Worm (Caenorhabditis elegans) whole organism, young adult: ENCODE measurements around the gene nspc-10.

Experiments
- B0336.3 ChIP-seq: fragments of 200-800 bp; sonication (Bioruptor generic); IDR thresholded peaks from 2 replicates; pipeline ENCODE4 v1.3.6; 2022; ENCODE audit warnings: missing genetic modification characterization, missing compliant biosample characterization
- C06A6.2 ChIP-seq: fragments of 200-800 bp; sonication (Bioruptor generic); conservative IDR thresholded peaks from 2 replicates; pipeline ENCODE4 v1.3.6; 2022; ENCODE audit warnings: missing genetic modification characterization, missing compliant biosample characterization
- D2030.7 ChIP-seq: fragments of 200-800 bp; sonication (Bioruptor generic); IDR thresholded peaks from 2 replicates; pipeline ENCODE4 v1.3.6; 2022; ENCODE audit warnings: missing genetic modification reagents, missing genetic modification characterization, missing compliant biosample characterization
- F10E7.11 ChIP-seq: sonication (generic microtip); optimal IDR thresholded peaks from 2 replicates; lab custom pipeline; 2017; ENCODE audit warnings: mild to moderate bottlenecking, missing genetic modification characterization, moderate library complexity, missing compliant biosample characterization
- F23B12.7 ChIP-seq: sonication (generic microtip); optimal IDR thresholded peaks from 2 replicates; lab custom pipeline; 2017; ENCODE audit warnings: missing genetic modification characterization, mild to moderate bottlenecking, missing compliant biosample characterization, antibody characterized with exemption, moderate library complexity; ENCODE audit not compliant: insufficient read depth
- F57A8.1 ChIP-seq: fragments of 200-800 bp; sonication (Bioruptor generic); optimal IDR thresholded peaks from 2 replicates; lab custom pipeline; 2018; ENCODE audit warnings: mild to moderate bottlenecking, missing genetic modification characterization, moderate library complexity, missing compliant biosample characterization
- K11D2.4 ChIP-seq: fragments of 200-800 bp; sonication (Bioruptor generic); IDR thresholded peaks from 2 replicates; pipeline ENCODE4 v1.3.6; 2022; ENCODE audit warnings: missing genetic modification reagents, missing genetic modification characterization, missing compliant biosample characterization
- Y53G8AR.9 ChIP-seq: fragments of 200-800 bp; sonication (Bioruptor generic); conservative IDR thresholded peaks from 2 replicates; pipeline ENCODE4 v1.3.6; 2022; ENCODE audit warnings: missing genetic modification reagents, missing genetic modification characterization, missing compliant biosample characterization
- Y95B8A.8 ChIP-seq: fragments of 200-800 bp; sonication (Bioruptor generic); IDR thresholded peaks from 2 replicates; pipeline ENCODE4 v1.3.6; 2022; ENCODE audit warnings: missing genetic modification reagents, missing genetic modification characterization, missing compliant biosample characterization
- ZK185.1 ChIP-seq: sonication (generic microtip); optimal IDR thresholded peaks from 2 replicates; lab custom pipeline; 2016; ENCODE audit warnings: mild to moderate bottlenecking, missing genetic modification characterization, missing compliant biosample characterization; ENCODE audit not compliant: poor library complexity, severe bottlenecking
- akir-1 ChIP-seq: fragments of 200-800 bp; sonication (Bioruptor generic); optimal IDR thresholded peaks from 2 replicates; lab custom pipeline; 2018; ENCODE audit warnings: mild to moderate bottlenecking, missing genetic modification characterization, moderate library complexity, missing compliant biosample characterization
- ama-1 ChIP-seq, 3 experiments: fragments of 150-350 bp in 1 of 3; sonication (generic microtip) in 2 of 3; optimal IDR thresholded peaks; 2 replicates each; lab custom pipeline; 2014 to 2018; ENCODE audit warnings: missing biosample characterization in 2 of 3, missing genetic modification characterization in 2 of 3, missing genetic modification reagents in 2 of 3
- aptf-2 ChIP-seq: fragments of 200-800 bp; sonication (Bioruptor generic); conservative IDR thresholded peaks from 2 replicates; pipeline ENCODE4 v1.3.6; 2022; ENCODE audit warnings: missing genetic modification reagents, missing genetic modification characterization, missing compliant biosample characterization
- atf-7 ChIP-seq: sonication (generic microtip); optimal IDR thresholded peaks from 2 replicates; lab custom pipeline; 2017; ENCODE audit warnings: mild to moderate bottlenecking, missing genetic modification characterization, missing compliant biosample characterization
- attf-3 ChIP-seq: fragments of 200-800 bp; sonication (Bioruptor generic); conservative IDR thresholded peaks from 2 replicates; pipeline ENCODE4 v1.3.6; 2022; ENCODE audit warnings: missing genetic modification reagents, missing genetic modification characterization, missing compliant biosample characterization
- attf-5 ChIP-seq: fragments of 200-800 bp; sonication (Bioruptor generic); optimal IDR thresholded peaks from 2 replicates; lab custom pipeline; 2018; ENCODE audit warnings: mild to moderate bottlenecking, missing genetic modification characterization, missing compliant biosample characterization
- cebp-2 ChIP-seq: fragments of 200-800 bp; sonication (Bioruptor generic); IDR thresholded peaks from 2 replicates; pipeline ENCODE4 v1.3.6; 2022; ENCODE audit warnings: missing genetic modification characterization, missing compliant biosample characterization
- ceh-58 ChIP-seq: fragments of 200-800 bp; sonication (Bioruptor generic); IDR thresholded peaks from 2 replicates; pipeline ENCODE4 v1.3.6; 2022; ENCODE audit warnings: missing genetic modification characterization, missing compliant biosample characterization
- dox-1 ChIP-seq: fragments of 200-800 bp; sonication (Bioruptor generic); IDR thresholded peaks from 2 replicates; pipeline ENCODE4 v1.3.6; 2022; ENCODE audit warnings: missing genetic modification reagents, missing genetic modification characterization, missing compliant biosample characterization
- hmg-1.2 ChIP-seq: fragments of 200-800 bp; sonication (Bioruptor generic); IDR thresholded peaks from 2 replicates; pipeline ENCODE4 v1.3.6; 2022; ENCODE audit warnings: missing genetic modification reagents, missing genetic modification characterization, missing compliant biosample characterization
- hrde-1 ChIP-seq: sonication (generic microtip); optimal IDR thresholded peaks from 2 replicates; lab custom pipeline; 2016; ENCODE audit warnings: missing genetic modification characterization, mild to moderate bottlenecking, missing compliant biosample characterization, moderate library complexity, missing genotype, missing genetic modification reagents, borderline replicate concordance
- lin-35 ChIP-seq, 3 experiments: fragments of 150-350 bp in 2 of 3; sonication (generic microtip) in 1 of 3; optimal IDR thresholded peaks; 2 replicates each; lab custom pipeline; 2014 to 2018; ENCODE audit warnings: missing biosample characterization in 3 of 3, missing genetic modification characterization in 3 of 3, missing genetic modification reagents in 3 of 3
- lin-40 ChIP-seq: sonication (generic microtip); optimal IDR thresholded peaks from 2 replicates; lab custom pipeline; 2016; ENCODE audit warnings: missing genetic modification characterization, mild to moderate bottlenecking, missing compliant biosample characterization, missing genotype, missing genetic modification reagents
- lin-54 ChIP-seq: fragments of 200-800 bp; sonication (Bioruptor generic); optimal IDR thresholded peaks from 2 replicates; lab custom pipeline; 2018; ENCODE audit warnings: mild to moderate bottlenecking, missing genetic modification characterization, missing compliant biosample characterization
- madf-3 ChIP-seq: fragments of 200-800 bp; sonication (Bioruptor generic); IDR thresholded peaks from 2 replicates; pipeline ENCODE4 v1.3.6; 2022; ENCODE audit warnings: missing genetic modification reagents, missing genetic modification characterization, missing compliant biosample characterization
- madf-6 ChIP-seq: fragments of 200-800 bp; sonication (Bioruptor generic); IDR thresholded peaks from 2 replicates; pipeline ENCODE4 v1.3.6; 2022; ENCODE audit warnings: missing genetic modification reagents, missing genetic modification characterization, missing compliant biosample characterization
- madf-8 ChIP-seq: fragments of 200-800 bp; sonication (Bioruptor generic); conservative IDR thresholded peaks from 2 replicates; pipeline ENCODE4 v1.3.6; 2022; ENCODE audit warnings: missing genetic modification reagents, missing genetic modification characterization, missing compliant biosample characterization
- mcd-1 ChIP-seq: fragments of 200-800 bp; sonication (Bioruptor generic); IDR thresholded peaks from 2 replicates; pipeline ENCODE4 v1.3.6; 2022; ENCODE audit warnings: missing genetic modification reagents, missing genetic modification characterization, missing compliant biosample characterization
- nfyb-1 ChIP-seq: fragments of 200-800 bp; sonication (Bioruptor generic); IDR thresholded peaks from 2 replicates; pipeline ENCODE4 v1.3.6; 2022; ENCODE audit warnings: missing genetic modification reagents, missing genetic modification characterization, missing compliant biosample characterization
- nhr-80 ChIP-seq: sonication (generic microtip); optimal IDR thresholded peaks from 2 replicates; lab custom pipeline; 2016; ENCODE audit warnings: missing genetic modification characterization, missing compliant biosample characterization
- rcor-1 ChIP-seq: fragments of 200-800 bp; sonication (Bioruptor generic); IDR thresholded peaks from 2 replicates; pipeline ENCODE4 v1.3.6; 2022; ENCODE audit warnings: missing genetic modification reagents, missing genetic modification characterization, missing compliant biosample characterization
- rec-8 ChIP-seq, 2 experiments: sonication (generic microtip); optimal IDR thresholded peaks; 2 replicates each; lab custom pipeline; 2016; ENCODE audit warnings: mild to moderate bottlenecking in 2 of 2, missing genetic modification characterization in 2 of 2, missing genetic modification reagents in 2 of 2, missing genotype in 2 of 2, missing biosample characterization in 1 of 2, missing compliant biosample characterization in 1 of 2, moderate library complexity in 1 of 2
- repo-1 ChIP-seq: sonication (generic microtip); optimal IDR thresholded peaks from 2 replicates; lab custom pipeline; 2017; ENCODE audit warnings: mild to moderate bottlenecking, missing genetic modification characterization, missing compliant biosample characterization
- rpc-1 ChIP-seq, 2 experiments: fragments of 150-350 bp in 1 of 2; sonication (generic microtip) in 1 of 2; optimal IDR thresholded peaks; 2 replicates each; lab custom pipeline; 2014 to 2018; ENCODE audit warnings: missing biosample characterization in 1 of 2, missing genetic modification characterization in 1 of 2, missing genetic modification reagents in 1 of 2, missing genotype in 1 of 2
- sea-2 ChIP-seq: fragments of 200-800 bp; sonication (Bioruptor generic); IDR thresholded peaks from 2 replicates; pipeline ENCODE4 v1.3.6; 2022; ENCODE audit warnings: missing genetic modification characterization, missing compliant biosample characterization
- snpc-3.4 ChIP-seq: sonication (generic microtip); optimal IDR thresholded peaks from 2 replicates; lab custom pipeline; 2017; ENCODE audit warnings: missing genetic modification characterization, mild to moderate bottlenecking, missing compliant biosample characterization, antibody characterized with exemption, moderate library complexity, missing genotype, missing genetic modification reagents
- xnd-1 ChIP-seq: sonication (generic microtip); optimal IDR thresholded peaks from 2 replicates; lab custom pipeline; 2016; ENCODE audit warnings: missing genotype, missing genetic modification reagents, missing genetic modification characterization, missing compliant biosample characterization
- ztf-18 ChIP-seq: sonication (generic microtip); optimal IDR thresholded peaks from 2 replicates; lab custom pipeline; 2016; ENCODE audit warnings: missing genotype, mild to moderate bottlenecking, missing genetic modification characterization, missing compliant biosample characterization

Gene nspc-10

ce11 chrX:12321357-12321756 is 22.1 kb upstream of the nspc-10 start, which contains the start of gene F17A2.13 (continued):
- no peak for TF ChIP-seq lin-54 (GFP tag; lab: Kevin White, UChicago)
- TF ChIP-seq C06A6.2 (GFP tag; lab: Robert Waterston, UW): no peak
- TF ChIP-seq nhr-80: no peak
- no peak for TF ChIP-seq ZK185.1

- TF ChIP-seq nfyb-1 (GFP tag; lab: Robert Waterston, UW) (no peak), lin-35 (GFP tag; optimal IDR thresholded peaks at IDR 0.05; lab: Kevin White, UChicago) (no peak), K11D2.4 (GFP tag; lab: Robert Waterston, UW) (no peak), ama-1 (optimal IDR thresholded peaks at IDR 0.05; lab: Kevin White, UChicago) (no peak), ama-1 (GFP tag; optimal IDR thresholded peaks at IDR 0.05; lab: Kevin White, UChicago) (no peak), attf-3 (GFP tag; lab: Robert Waterston, UW) (no peak), madf-3 (GFP tag; lab: Robert Waterston, UW) (no peak)
These were observed 20.0 kb upstream of the nspc-10 start, which contains the start of gene srd-40 for ce11 chrX:12323439-12323838. Gene srd-40 (plus strand): TSS chrX:12323739.

ce11 chrX:12326424-12326823 is 17.0 kb upstream of the nspc-10 start, which contains the start of gene srd-41:
Gene srd-41 (plus strand): TSS chrX:12326724.
- TF ChIP-seq mcd-1: no peak
- no peak for TF ChIP-seq repo-1
- no peak for TF ChIP-seq Y53G8AR.9 (GFP tag; lab: Robert Waterston, UW)

DNA sequence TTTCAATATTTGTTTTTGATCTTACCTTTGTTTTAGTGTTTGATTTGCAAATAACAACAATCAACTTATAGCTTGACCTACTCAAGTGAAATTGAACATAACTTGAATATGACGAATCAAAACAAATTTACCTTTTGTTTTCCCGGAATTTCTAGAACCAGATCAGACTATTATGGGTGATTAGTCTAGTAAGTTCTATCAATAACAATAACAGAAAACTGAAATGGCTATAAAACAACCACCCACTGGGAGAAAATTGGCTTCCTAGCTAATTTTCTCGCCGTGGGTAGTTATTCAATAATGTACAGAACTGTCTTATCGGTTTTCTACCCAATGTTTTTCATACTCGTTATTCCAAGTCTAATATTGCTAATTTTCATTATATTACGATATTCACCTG is 14.7 kb upstream of the nspc-10 start, which contains the start of gene srd-45:
Gene srd-45 (plus strand): TSS at position 301 of the 400 bp plus-strand sequence.
- TF ChIP-seq attf-5 (GFP tag; lab: Kevin White, UChicago): no peak
- TF ChIP-seq F23B12.7 (tag; lab: Kevin White, UChicago): no peak
- TF ChIP-seq aptf-2 (GFP tag; lab: Robert Waterston, UW): no peak
- no peak for TF ChIP-seq rcor-1 (GFP tag; lab: Robert Waterston, UW)
- no peak for TF ChIP-seq D2030.7
- no peak for TF ChIP-seq F10E7.11 (tag; lab: Kevin White, UChicago)
- no peak for TF ChIP-seq xnd-1 (tag; lab: Kevin White, UChicago)
- TF ChIP-seq rpc-1 (optimal IDR thresholded peaks at IDR 0.05; lab: Kevin White, UChicago): no peak
- TF ChIP-seq rpc-1 (tag; optimal IDR thresholded peaks at IDR 0.05; lab: Kevin White, UChicago): no peak
- no peak for TF ChIP-seq madf-8 (GFP tag; lab: Robert Waterston, UW)
- TF ChIP-seq, all 124 proteins: peak for 0

DNA sequence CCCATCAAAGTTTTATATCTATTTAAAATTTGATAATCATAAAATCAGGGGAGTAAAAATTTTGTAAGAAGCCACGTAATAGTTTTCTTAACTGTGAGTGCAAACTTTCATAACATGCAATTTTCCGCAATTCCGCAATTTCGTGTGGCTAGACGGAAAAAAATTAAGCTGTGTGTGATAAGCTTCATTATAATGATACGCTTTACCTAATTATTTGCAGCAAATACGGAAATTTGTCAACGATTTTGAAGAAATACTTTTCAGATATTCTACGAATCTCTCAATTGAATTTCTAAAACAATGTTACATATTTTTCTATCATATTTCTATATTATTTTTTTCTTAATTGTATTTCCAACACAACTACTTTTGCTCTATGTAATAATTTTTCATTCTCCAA is 11.6 kb upstream of the nspc-10 start, which contains the start of gene srd-46:
Gene srd-46 (plus strand): TSS at position 301 of the 400 bp plus-strand sequence.
- TF ChIP-seq K11D2.4 (GFP tag; lab: Robert Waterston, UW): no peak
- TF ChIP-seq sea-2 (GFP tag; lab: Robert Waterston, UW): no peak
- no peak for TF ChIP-seq ztf-18
- no peak for TF ChIP-seq dox-1 (GFP tag; lab: Robert Waterston, UW)
- no peak for TF ChIP-seq F57A8.1 (GFP tag; lab: Kevin White, UChicago)

- TF ChIP-seq Y95B8A.8: no peak
- TF ChIP-seq attf-5 (GFP tag; lab: Kevin White, UChicago): no peak
- no peak for TF ChIP-seq hmg-1.2 (GFP tag; lab: Robert Waterston, UW)
- TF ChIP-seq lin-40 (tag; lab: Kevin White, UChicago): no peak
- TF ChIP-seq snpc-3.4 (tag; lab: Kevin White, UChicago): no peak
- no peak for TF ChIP-seq hrde-1 (tag; lab: Kevin White, UChicago)
- no peak for TF ChIP-seq atf-7 (tag; lab: Kevin White, UChicago)
- TF ChIP-seq B0336.3 (GFP tag; lab: Robert Waterston, UW): no peak
- TF ChIP-seq madf-6 (GFP tag; lab: Robert Waterston, UW): no peak
- TF ChIP-seq F23B12.7 (tag; lab: Kevin White, UChicago): no peak
- TF ChIP-seq akir-1 (GFP tag; lab: Kevin White, UChicago): no peak
- no peak for TF ChIP-seq rec-8 (tag; optimal IDR thresholded peaks at IDR 0.05; lab: Kevin White, UChicago)
- TF ChIP-seq ceh-58: no peak
- no peak for TF ChIP-seq repo-1
- no peak for TF ChIP-seq cebp-2
- no peak for TF ChIP-seq ZK185.1
- no peak for TF ChIP-seq attf-3 (GFP tag; lab: Robert Waterston, UW)
These were observed 9.9 kb upstream of the nspc-10 start, which contains the start of gene srd-47 for ce11 chrX:12333479-12333878. Gene srd-47 (plus strand): TSS chrX:12333642.
